Fruit fly (Drosophila melanogaster): ENCODE data around the gene Pus1.
A peak's percentile ranks its signal among the peaks of the same experiment; 100 is the strongest.

Pus1 gene

DNA sequence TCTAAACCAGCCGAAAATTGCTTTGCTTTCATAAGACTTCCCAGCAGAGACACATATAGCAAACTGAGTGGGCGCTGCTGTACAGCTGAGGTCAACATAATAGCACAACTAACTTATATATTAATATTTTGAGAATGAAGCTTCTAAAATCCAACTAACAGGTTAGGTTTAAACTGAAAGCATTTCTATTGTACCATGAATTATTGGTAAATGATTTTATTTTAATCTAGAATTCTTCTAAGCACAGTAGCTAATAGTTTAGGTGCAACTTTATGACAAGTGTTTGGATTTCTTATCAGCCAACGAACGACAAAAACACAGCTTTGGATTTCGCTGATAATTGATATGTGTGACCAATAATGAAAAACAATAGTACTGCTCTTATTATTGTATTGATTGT lies 37.4 kb downstream of the Pus1 start (continued):
- no peak for TF ChIP-seq CG11723 (GFP tag; optimal IDR thresholded peaks at IDR 0.05)
- no peak for TF ChIP-seq CG1602 (GFP tag; optimal IDR thresholded peaks at IDR 0.05)
- no peak for TF ChIP-seq CkIIα-i1 (GFP tag; IDR thresholded peaks at IDR 0.05)
- no peak for TF ChIP-seq CG1603 (tag; optimal IDR thresholded peaks at IDR 0.05)
- no peak for TF ChIP-seq disco-r (GFP tag; optimal IDR thresholded peaks at IDR 0.05)
- no peak for TF ChIP-seq CG4854 (GFP tag; optimal IDR thresholded peaks at IDR 0.05)
- no peak for TF ChIP-seq Doc3 (GFP tag; IDR thresholded peaks at IDR 0.05; ENCODE audit: partially characterized antibody)
- TF ChIP-seq exex (tag; optimal IDR thresholded peaks at IDR 0.05), result peak; percentile 85
- TF ChIP-seq unpg (GFP tag; optimal IDR thresholded peaks at IDR 0.05), result peak; percentile 47
- no peak for TF ChIP-seq danr (GFP tag; IDR thresholded peaks at IDR 0.05)
- peak; percentile 15 for TF ChIP-seq CG8388 (GFP tag; optimal IDR thresholded peaks at IDR 0.05)
- no peak for TF ChIP-seq wek (GFP tag; optimal IDR thresholded peaks at IDR 0.05)
- TF ChIP-seq odd (GFP tag; optimal IDR thresholded peaks at IDR 0.05), result no peak
- peak; percentile 36 for TF ChIP-seq corto (GFP tag; optimal IDR thresholded peaks at IDR 0.05)
- no peak for TF ChIP-seq MESR4 (GFP tag; optimal IDR thresholded peaks at IDR 0.05)
- TF ChIP-seq E2f1 (GFP tag; IDR thresholded peaks at IDR 0.05), result peak; percentile 71
- TF ChIP-seq Drgx (GFP tag; IDR thresholded peaks at IDR 0.05), result peak; percentile 33; the same call in 1 of the 2 replicates
- TF ChIP-seq NC2β (GFP tag; optimal IDR thresholded peaks at IDR 0.05), result no peak
- no peak; the same call in 2 of the 3 replicates for TF ChIP-seq H15 (GFP tag; IDR thresholded peaks at IDR 0.05)
- peak; percentile 86 for TF ChIP-seq CG32532 (GFP tag; IDR thresholded peaks at IDR 0.05)
- no peak for TF ChIP-seq amos (GFP tag; IDR thresholded peaks at IDR 0.05; ENCODE audit: partially characterized antibody)
- peak; percentile 50 for TF ChIP-seq HLH3B (GFP tag; IDR thresholded peaks at IDR 0.05)
- TF ChIP-seq maf-S (GFP tag; optimal IDR thresholded peaks at IDR 0.05), result no peak
- TF ChIP-seq onecut (GFP tag; IDR thresholded peaks at IDR 0.05), result peak; percentile 44
- peak; percentile 41 for TF ChIP-seq CG9727 (GFP tag; optimal IDR thresholded peaks at IDR 0.05)
- no peak for TF ChIP-seq hkb (optimal IDR thresholded peaks at IDR 0.05)
- TF ChIP-seq hkb (GFP tag; IDR thresholded peaks at IDR 0.05), result peak; percentile 76
- no peak for TF ChIP-seq CG12299 (tag; optimal IDR thresholded peaks at IDR 0.05)
- TF ChIP-seq CG15479 (GFP tag; optimal IDR thresholded peaks at IDR 0.05), result no peak
- TF ChIP-seq CG31224 (GFP tag; IDR thresholded peaks at IDR 0.05), result no peak
- no peak for TF ChIP-seq HmgZ (tag; optimal IDR thresholded peaks at IDR 0.05)
- TF ChIP-seq Vsx1 (GFP tag; optimal IDR thresholded peaks at IDR 0.05), result peak; percentile 4
- peak; percentile 51 to 57 for TF ChIP-seq Pdp1 (GFP tag; optimal IDR thresholded peaks at IDR 0.05)
- peak; percentile 80 for TF ChIP-seq sr (GFP tag; IDR thresholded peaks at IDR 0.05)
- no peak for TF ChIP-seq ATbp (GFP tag; optimal IDR thresholded peaks at IDR 0.05)
- peak; percentile 56 for TF ChIP-seq Sox100B (GFP tag; optimal IDR thresholded peaks at IDR 0.05)
- no peak for TF ChIP-seq sc (optimal IDR thresholded peaks at IDR 0.05)
- TF ChIP-seq sc (GFP tag; optimal IDR thresholded peaks at IDR 0.05), result no peak
- TF ChIP-seq CG34224 (GFP tag; IDR thresholded peaks at IDR 0.05; ENCODE audit: partially characterized antibody), result no peak
- no peak for TF ChIP-seq BEAF-32 (GFP tag; optimal IDR thresholded peaks at IDR 0.05)
- no peak for TF ChIP-seq CG2202 (tag; optimal IDR thresholded peaks at IDR 0.05)
- no peak for TF ChIP-seq Sry-β (GFP tag; optimal IDR thresholded peaks at IDR 0.05)
- peak; percentile 45 for TF ChIP-seq CG17359 (tag; optimal IDR thresholded peaks at IDR 0.05)
- no peak for TF ChIP-seq usp (GFP tag; optimal IDR thresholded peaks at IDR 0.05)
- no peak for TF ChIP-seq CG3995 (GFP tag; optimal IDR thresholded peaks at IDR 0.05)
- TF ChIP-seq jigr1 (GFP tag; IDR thresholded peaks at IDR 0.05), result no peak
- no peak for TF ChIP-seq Fer2 (tag; optimal IDR thresholded peaks at IDR 0.05)
- no peak for TF ChIP-seq prd (optimal IDR thresholded peaks at IDR 0.05)
- peak; percentile 64; the same call in 2 of the 3 replicates for TF ChIP-seq prd (GFP tag; IDR thresholded peaks at IDR 0.05)
- no peak for TF ChIP-seq Dp (GFP tag; optimal IDR thresholded peaks at IDR 0.05)
- TF ChIP-seq CG8924 (tag; optimal IDR thresholded peaks at IDR 0.05), result peak; percentile 74
- TF ChIP-seq Doc2 (GFP tag; IDR thresholded peaks at IDR 0.05), result no peak

All from whole organism, embryonic.